Worm (Caenorhabditis elegans) whole organism, L1 larva: ENCODE measurements around the gene gldi-3.

Experiments
- C04F5.9 ChIP-seq: sonication (generic microtip); optimal IDR thresholded peaks from 2 replicates; lab custom pipeline; 2016; ENCODE audit warnings: missing genetic modification characterization, missing compliant biosample characterization
- C34B4.2 ChIP-seq: sonication (generic microtip); optimal IDR thresholded peaks from 2 replicates; lab custom pipeline; 2017; ENCODE audit warnings: mild to moderate bottlenecking, missing genetic modification characterization, missing compliant biosample characterization
- F16B12.6 ChIP-seq: fragments of 150-350 bp; optimal IDR thresholded peaks from 2 replicates; lab custom pipeline; 2014; ENCODE audit warnings: missing biosample characterization, missing genetic modification characterization
- Y116A8C.19 ChIP-seq: sonication (generic microtip); optimal IDR thresholded peaks from 2 replicates; lab custom pipeline; 2016; ENCODE audit warnings: missing compliant biosample characterization, missing genetic modification characterization, borderline replicate concordance
- aha-1 ChIP-seq: fragments of 150-350 bp; optimal IDR thresholded peaks from 2 replicates; lab custom pipeline; 2014; ENCODE audit warnings: missing biosample characterization, missing genetic modification characterization
- alr-1 ChIP-seq: fragments of 200-800 bp; sonication (Bioruptor generic); optimal IDR thresholded peaks from 2 replicates; lab custom pipeline; 2018; ENCODE audit warnings: borderline replicate concordance, mild to moderate bottlenecking, missing genetic modification characterization, missing compliant biosample characterization
- aly-2 ChIP-seq: fragments of 150-350 bp; optimal IDR thresholded peaks from 2 replicates; lab custom pipeline; 2014; ENCODE audit warnings: missing biosample characterization, missing genetic modification characterization
- blmp-1 ChIP-seq: fragments of 150-350 bp; optimal IDR thresholded peaks from 2 replicates; lab custom pipeline; 2014; ENCODE audit warnings: missing biosample characterization, missing genetic modification characterization
- ceh-63 ChIP-seq: fragments of 200-800 bp; sonication (Bioruptor generic); optimal IDR thresholded peaks from 2 replicates; lab custom pipeline; 2018; ENCODE audit warnings: mild to moderate bottlenecking, missing genetic modification characterization, missing compliant biosample characterization
- ceh-82 ChIP-seq, 3 experiments: fragments of 150-350 bp in 1 of 3; sonication (generic microtip) in 2 of 3; optimal IDR thresholded peaks; 2 replicates each; lab custom pipeline; 2014 to 2017; ENCODE audit warnings: missing biosample characterization in 3 of 3, missing genetic modification characterization in 3 of 3
- ceh-90 ChIP-seq: sonication (generic microtip); optimal IDR thresholded peaks from 2 replicates; lab custom pipeline; 2016; ENCODE audit warnings: missing genetic modification characterization, missing compliant biosample characterization
- dpl-1 ChIP-seq, 3 experiments: fragments of 150-350 bp in 2 of 3; sonication (generic microtip) in 1 of 3; optimal IDR thresholded peaks; 2 replicates each; lab custom pipeline; 2014 to 2017; ENCODE audit warnings: missing biosample characterization in 3 of 3, missing genetic modification characterization in 3 of 3, missing genetic modification reagents in 3 of 3
- dsc-1 ChIP-seq: sonication (generic microtip); optimal IDR thresholded peaks from 2 replicates; lab custom pipeline; 2016; ENCODE audit warnings: mild to moderate bottlenecking, missing genetic modification characterization, missing compliant biosample characterization
- efl-3 ChIP-seq: fragments of 200-800 bp; sonication (Bioruptor generic); optimal IDR thresholded peaks from 2 replicates; lab custom pipeline; 2018; ENCODE audit warnings: mild to moderate bottlenecking, missing genetic modification characterization, missing compliant biosample characterization
- egl-13 ChIP-seq: sonication (generic microtip); optimal IDR thresholded peaks from 2 replicates; lab custom pipeline; 2016; ENCODE audit warnings: missing genotype, missing genetic modification reagents, missing genetic modification characterization, missing compliant biosample characterization
- elt-2 ChIP-seq: sonication (generic microtip); optimal IDR thresholded peaks from 2 replicates; lab custom pipeline; 2016; ENCODE audit warnings: missing genetic modification characterization, mild to moderate bottlenecking, inconsistent platforms, missing compliant biosample characterization, missing genetic modification reagents
- fkh-10 ChIP-seq: sonication (generic microtip); optimal IDR thresholded peaks from 2 replicates; lab custom pipeline; 2017; ENCODE audit warnings: missing biosample characterization, missing genetic modification reagents, missing genetic modification characterization
- fkh-4 ChIP-seq: sonication (generic microtip); optimal IDR thresholded peaks from 2 replicates; lab custom pipeline; 2016; ENCODE audit warnings: missing compliant biosample characterization, missing genetic modification characterization, borderline replicate concordance
- fos-1 ChIP-seq: fragments of 150-350 bp; optimal IDR thresholded peaks from 2 replicates; lab custom pipeline; 2014; ENCODE audit warnings: missing biosample characterization, missing genetic modification characterization
- grh-1 ChIP-seq: fragments of 200-800 bp; sonication (Bioruptor generic); IDR thresholded peaks from 2 replicates; pipeline ENCODE4 v1.3.6; 2022; ENCODE audit warnings: missing genetic modification reagents, missing genetic modification characterization, missing compliant biosample characterization
- hlh-17 ChIP-seq: fragments of 200-800 bp; sonication (Bioruptor generic); optimal IDR thresholded peaks from 2 replicates; lab custom pipeline; 2018; ENCODE audit warnings: missing genetic modification characterization, mild to moderate bottlenecking, missing compliant biosample characterization, moderate library complexity, borderline replicate concordance
- irx-1 ChIP-seq: sonication (generic microtip); optimal IDR thresholded peaks from 2 replicates; lab custom pipeline; 2016; ENCODE audit warnings: missing genetic modification characterization, missing compliant biosample characterization
- isw-1 ChIP-seq: fragments of 200-800 bp; sonication (Bioruptor generic); IDR thresholded peaks from 2 replicates; pipeline ENCODE4 v1.3.6; 2022; ENCODE audit warnings: missing genetic modification characterization, missing compliant biosample characterization
- lin-13 ChIP-seq: fragments of 150-350 bp; optimal IDR thresholded peaks from 2 replicates; lab custom pipeline; 2014; ENCODE audit warnings: missing biosample characterization, missing genetic modification reagents, missing genetic modification characterization
- lin-15B ChIP-seq: fragments of 150-350 bp; sonication (generic microtip); optimal IDR thresholded peaks from 3 replicates; lab custom pipeline; 2014; ENCODE audit warnings: missing biosample characterization, missing genetic modification characterization
- lin-39 ChIP-seq: fragments of 150-350 bp; optimal IDR thresholded peaks from 2 replicates; lab custom pipeline; 2014; ENCODE audit warnings: missing biosample characterization, missing genetic modification reagents, missing genetic modification characterization
- lsy-2 ChIP-seq, 2 experiments: fragments of 150-350 bp; optimal IDR thresholded peaks; 2 replicates each; lab custom pipeline; 2014; ENCODE audit warnings: missing biosample characterization in 2 of 2, missing genetic modification characterization in 2 of 2
- mef-2 ChIP-seq: fragments of 150-350 bp; optimal IDR thresholded peaks from 2 replicates; lab custom pipeline; 2014; ENCODE audit warnings: missing biosample characterization, missing genetic modification characterization
- mep-1 ChIP-seq: fragments of 150-350 bp; optimal IDR thresholded peaks from 2 replicates; lab custom pipeline; 2014; ENCODE audit warnings: missing biosample characterization, missing genetic modification characterization
- nhr-237 ChIP-seq: fragments of 150-350 bp; optimal IDR thresholded peaks from 2 replicates; lab custom pipeline; 2014; ENCODE audit warnings: missing biosample characterization, missing genetic modification characterization
- nhr-71 ChIP-seq: sonication (generic microtip); optimal IDR thresholded peaks from 2 replicates; lab custom pipeline; 2016; ENCODE audit warnings: mild to moderate bottlenecking, missing genetic modification characterization, moderate library complexity, missing compliant biosample characterization
- nhr-76 ChIP-seq: sonication (generic microtip); optimal IDR thresholded peaks from 2 replicates; lab custom pipeline; 2017; ENCODE audit warnings: missing biosample characterization, missing genetic modification characterization
- nhr-84 ChIP-seq: sonication (generic microtip); optimal IDR thresholded peaks from 2 replicates; lab custom pipeline; 2017; ENCODE audit warnings: missing biosample characterization, missing genetic modification characterization
- nhr-85 ChIP-seq: sonication (generic microtip); peaks from one replicate; lab custom pipeline; 2016; ENCODE audit warnings: missing genetic modification characterization, inconsistent platforms, missing compliant biosample characterization
- nhr-90 ChIP-seq: sonication (generic microtip); optimal IDR thresholded peaks from 2 replicates; lab custom pipeline; 2016; ENCODE audit warnings: mild to moderate bottlenecking, missing genetic modification characterization, missing compliant biosample characterization; ENCODE audit not compliant: poor library complexity
- rnt-1 ChIP-seq: sonication (generic microtip); optimal IDR thresholded peaks from 2 replicates; lab custom pipeline; 2016; ENCODE audit warnings: mild to moderate bottlenecking, missing genetic modification characterization, moderate library complexity, missing compliant biosample characterization
- skn-1 ChIP-seq: fragments of 150-350 bp; optimal IDR thresholded peaks from 2 replicates; lab custom pipeline; 2014; ENCODE audit warnings: missing biosample characterization, missing genetic modification characterization
- snpc-4 ChIP-seq: fragments of 150-350 bp; optimal IDR thresholded peaks from 2 replicates; lab custom pipeline; 2014; ENCODE audit warnings: missing biosample characterization, missing genetic modification characterization
- sup-37 ChIP-seq: fragments of 200-800 bp; sonication (Bioruptor generic); optimal IDR thresholded peaks from 2 replicates; lab custom pipeline; 2018; ENCODE audit warnings: mild to moderate bottlenecking, missing genetic modification characterization, missing compliant biosample characterization
- swsn-7 ChIP-seq: sonication (generic microtip); optimal IDR thresholded peaks from 2 replicates; lab custom pipeline; 2016; ENCODE audit warnings: missing genetic modification characterization, missing compliant biosample characterization
- tbx-2 ChIP-seq: sonication (generic microtip); optimal IDR thresholded peaks from 2 replicates; lab custom pipeline; 2016; ENCODE audit warnings: missing genetic modification characterization, missing compliant biosample characterization
- unc-30 ChIP-seq: sonication (generic microtip); optimal IDR thresholded peaks from 2 replicates; lab custom pipeline; 2017; ENCODE audit warnings: missing biosample characterization, missing genetic modification characterization
- unc-62 ChIP-seq: fragments of 150-350 bp; optimal IDR thresholded peaks from 2 replicates; lab custom pipeline; 2014; ENCODE audit warnings: missing biosample characterization, missing genetic modification reagents, missing genetic modification characterization
- unc-98 ChIP-seq: fragments of 200-800 bp; sonication (Bioruptor generic); IDR thresholded peaks from 2 replicates; pipeline ENCODE4 v1.3.6; 2022; ENCODE audit warnings: missing genetic modification characterization, missing compliant biosample characterization
- vab-15 ChIP-seq: sonication (generic microtip); optimal IDR thresholded peaks from 2 replicates; lab custom pipeline; 2017; ENCODE audit warnings: missing genotype, mild to moderate bottlenecking, missing genetic modification characterization, missing compliant biosample characterization
- xbp-1 ChIP-seq: sonication (generic microtip); optimal IDR thresholded peaks from 2 replicates; lab custom pipeline; 2016; ENCODE audit warnings: missing genetic modification characterization, missing compliant biosample characterization
- zip-4 ChIP-seq: fragments of 200-800 bp; sonication (Bioruptor generic); optimal IDR thresholded peaks from 2 replicates; lab custom pipeline; 2018; ENCODE audit warnings: mild to moderate bottlenecking, missing genetic modification characterization, moderate library complexity, missing compliant biosample characterization
- ztf-11 ChIP-seq, 2 experiments: sonication (generic microtip); optimal IDR thresholded peaks; 2 replicates each; lab custom pipeline; 2016 to 2017; ENCODE audit warnings: missing genetic modification characterization in 2 of 2, missing biosample characterization in 1 of 2, missing compliant biosample characterization in 1 of 2
- ztf-4 ChIP-seq: fragments of 150-350 bp; optimal IDR thresholded peaks from 2 replicates; lab custom pipeline; 2014; ENCODE audit warnings: missing biosample characterization, missing genetic modification characterization

Gene gldi-3

DNA sequence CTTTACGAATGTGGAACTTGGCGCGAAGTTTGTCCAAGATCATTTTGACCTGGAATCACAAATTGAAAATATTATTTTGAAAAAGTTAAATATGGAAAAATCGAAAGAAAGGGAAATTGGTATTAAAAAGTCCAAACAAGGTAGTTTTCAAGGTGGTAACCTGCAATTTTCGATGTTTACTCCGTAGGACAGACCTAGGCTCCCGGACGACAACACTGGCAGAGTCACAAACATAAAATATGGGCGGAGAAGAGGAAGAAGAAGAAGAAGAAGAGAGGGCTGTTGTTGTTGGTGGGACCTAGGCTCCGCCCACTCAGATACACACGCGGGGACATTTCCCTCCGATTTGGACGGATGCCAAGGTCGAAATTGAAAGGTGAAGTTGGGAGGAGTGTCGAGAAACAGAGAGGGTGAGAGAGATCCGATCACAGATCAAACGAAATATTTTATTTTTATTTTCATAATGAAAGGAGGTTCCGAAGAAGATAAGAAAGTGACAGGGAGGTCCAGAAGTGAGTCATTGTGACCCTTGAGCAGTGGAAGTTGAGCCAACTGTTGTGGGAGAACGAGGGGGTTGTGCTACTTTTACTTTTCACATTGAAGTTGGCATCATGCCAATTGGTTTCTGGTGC, 17.9 kb downstream of the gldi-3 start, which contains the start of gene aqp-2 (continued):
- no peak for TF ChIP-seq hlh-17 (GFP tag; lab: Kevin White, UChicago)
- no peak for TF ChIP-seq aha-1 (tag; lab: Kevin White, UChicago)
- TF ChIP-seq nhr-237 (tag; lab: Kevin White, UChicago): no peak
- TF ChIP-seq ceh-63 (GFP tag; lab: Kevin White, UChicago): no peak
- TF ChIP-seq lsy-2 (tag; optimal IDR thresholded peaks at IDR 0.05; lab: Kevin White, UChicago): peak; percentile 22 to 56
- TF ChIP-seq nhr-90: no peak
- TF ChIP-seq unc-62 (GFP tag; lab: Kevin White, UChicago): no peak
- TF ChIP-seq skn-1: peak; percentile 9
- no peak for TF ChIP-seq fkh-10
- no peak for TF ChIP-seq ceh-90 (tag; lab: Kevin White, UChicago)
- TF ChIP-seq ztf-4 (tag; lab: Kevin White, UChicago): no peak
- no peak for TF ChIP-seq Y116A8C.19 (tag; lab: Kevin White, UChicago)
- no peak for TF ChIP-seq mef-2 (tag; lab: Kevin White, UChicago)
- no peak for TF ChIP-seq dpl-1 (GFP tag; optimal IDR thresholded peaks at IDR 0.05; lab: Kevin White, UChicago)
- peak; percentile 21 for TF ChIP-seq dsc-1 (tag; lab: Kevin White, UChicago)
- no peak for TF ChIP-seq elt-2
- no peak for TF ChIP-seq sup-37 (GFP tag; lab: Kevin White, UChicago)
- peak; percentile 35 for TF ChIP-seq swsn-7
- TF ChIP-seq zip-4 (GFP tag; lab: Kevin White, UChicago): no peak
- TF ChIP-seq xbp-1: peak; percentile 36
- peak; percentile 40 for TF ChIP-seq irx-1 (tag; lab: Kevin White, UChicago)
- TF ChIP-seq lin-15B (tag; lab: Kevin White, UChicago): no peak
- TF ChIP-seq aly-2 (tag; lab: Kevin White, UChicago): no peak
- no peak for TF ChIP-seq snpc-4
- TF ChIP-seq tbx-2 (tag; lab: Kevin White, UChicago): peak; percentile 39
- TF ChIP-seq lin-13 (GFP tag; lab: Kevin White, UChicago): no peak
- TF ChIP-seq nhr-84 (tag; lab: Kevin White, UChicago): no peak
- peak; percentile 41 for TF ChIP-seq lin-39
- TF ChIP-seq fkh-4 (tag; lab: Kevin White, UChicago): no peak
- no peak for TF ChIP-seq C34B4.2 (tag; lab: Kevin White, UChicago)
- TF ChIP-seq F16B12.6 (tag; lab: Kevin White, UChicago): no peak
- peak; percentile 73 for TF ChIP-seq rnt-1 (tag; lab: Kevin White, UChicago)

DNA sequence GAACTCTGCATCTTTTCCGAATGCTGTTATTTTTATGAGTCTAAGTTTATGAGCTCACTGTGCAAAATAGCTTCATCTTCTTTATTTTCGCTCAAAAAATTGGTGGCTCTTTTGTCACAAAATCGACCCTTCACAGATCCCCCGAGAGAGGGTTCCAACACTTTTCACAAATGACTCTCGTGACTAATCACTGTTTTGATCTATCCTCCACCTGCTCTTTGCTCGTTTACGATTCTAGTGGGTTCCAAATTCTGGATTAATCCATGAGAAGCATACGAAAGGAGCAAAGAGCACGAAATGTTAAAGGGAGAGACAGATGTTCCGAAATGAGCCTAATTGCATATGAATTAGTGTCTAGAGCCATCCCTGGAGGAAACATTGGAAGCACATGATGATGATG, 18.5 kb downstream of the gldi-3 start:
- TF ChIP-seq dsc-1 (tag; lab: Kevin White, UChicago) (peak; percentile 8), efl-3 (GFP tag; lab: Kevin White, UChicago) (no peak)

DNA sequence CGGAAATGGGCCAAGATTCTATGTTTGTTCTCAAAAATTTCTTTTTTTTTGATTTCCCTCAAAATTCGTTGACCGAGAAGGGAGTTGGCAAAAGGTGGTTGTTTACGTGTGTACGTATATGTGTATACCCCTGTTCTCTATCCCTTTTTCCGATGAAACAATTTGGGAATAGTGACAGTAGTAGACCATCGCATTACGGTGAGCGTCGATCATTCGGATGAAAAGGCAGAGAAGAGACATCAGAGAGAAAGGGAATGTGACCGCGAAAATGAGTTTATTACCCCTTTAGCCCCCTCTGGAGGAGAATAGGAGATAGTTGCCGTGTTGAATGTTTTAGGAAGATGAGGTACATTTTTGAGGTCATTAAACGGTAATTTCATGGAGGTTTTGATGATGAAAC, 19.9 kb downstream of the gldi-3 start:
- TF ChIP-seq C04F5.9 (tag; lab: Kevin White, UChicago) (no peak), alr-1 (tag; lab: Kevin White, UChicago) (no peak), nhr-71 (tag; lab: Kevin White, UChicago) (peak; percentile 38), fos-1 (tag; lab: Kevin White, UChicago) (no peak), nhr-76 (tag; lab: Kevin White, UChicago) (no peak), aly-2 (tag; lab: Kevin White, UChicago) (no peak), elt-2 (no peak), C34B4.2 (tag; lab: Kevin White, UChicago) (no peak), ceh-90 (tag; lab: Kevin White, UChicago) (no peak), blmp-1 (tag; lab: Kevin White, UChicago) (peak; percentile 99), ceh-82 (tag; optimal IDR thresholded peaks at IDR 0.05; lab: Kevin White, UChicago) (no peak), isw-1 (no peak), egl-13 (tag; lab: Kevin White, UChicago) (no peak), aha-1 (tag; lab: Kevin White, UChicago) (no peak), vab-15 (tag; lab: Kevin White, UChicago) (no peak), nhr-84 (tag; lab: Kevin White, UChicago) (no peak), skn-1 (no peak), mep-1 (tag; lab: Kevin White, UChicago) (peak; percentile 67), dsc-1 (tag; lab: Kevin White, UChicago) (no peak), grh-1 (GFP tag; lab: Robert Waterston, UW) (no peak), fkh-4 (tag; lab: Kevin White, UChicago) (no peak), unc-98 (GFP tag; lab: Robert Waterston, UW) (no peak), unc-30 (tag; lab: Kevin White, UChicago) (no peak), unc-62 (GFP tag; lab: Kevin White, UChicago) (no peak), nhr-85 (tag; lab: Kevin White, UChicago) (peak; percentile 90), ztf-11 (tag; optimal IDR thresholded peaks at IDR 0.05; lab: Kevin White, UChicago) (no peak)
